Fruit fly (Drosophila melanogaster) whole organism: ENCODE measurements around the gene CG8159.

ENCODE experiments used
- CG8478 ChIP-seq: fragments of >200 bp; optimal IDR thresholded peaks from 2 replicates; lab custom pipeline; 2018; ENCODE audit warnings: inconsistent platforms
- Dll ChIP-seq: fragments of >200 bp; optimal IDR thresholded peaks from 2 replicates; lab custom pipeline; 2017
- EcR ChIP-seq, 2 experiments: fragments of >200 bp; optimal IDR thresholded peaks; 2 replicates each; lab custom pipeline; 2017; ENCODE audit warnings: missing biosample characterization in 2 of 2, missing genetic modification characterization in 2 of 2, missing genetic modification reagents in 2 of 2
- pan ChIP-seq: fragments of >200 bp; optimal IDR thresholded peaks from 2 replicates; lab custom pipeline; 2017
- psq ChIP-seq: fragments of >200 bp; optimal IDR thresholded peaks from 2 replicates; lab custom pipeline; 2017
- usp ChIP-seq: fragments of >200 bp; optimal IDR thresholded peaks from 2 replicates; lab custom pipeline; 2017; ENCODE audit warnings: missing biosample characterization, missing genetic modification characterization, mixed read lengths

DNA sequence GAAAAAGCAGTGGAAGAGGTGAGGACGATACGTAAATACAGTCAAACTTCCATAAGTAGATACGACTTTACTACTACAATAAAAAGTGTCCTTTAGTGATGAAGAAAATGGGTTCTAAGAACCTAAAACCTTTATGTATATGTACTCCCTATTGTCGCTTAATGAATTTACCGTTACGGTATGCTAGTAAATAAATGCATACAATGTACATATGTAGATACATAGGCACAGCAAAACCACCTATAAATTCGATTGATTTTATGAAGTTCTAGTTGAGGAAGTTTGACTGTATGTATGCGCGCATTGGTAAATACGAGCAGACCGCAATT, 10.1 kb upstream of the CG8159 start:
- no peak for TF ChIP-seq pan (lab: Kevin White, UChicago)
- TF ChIP-seq psq, result no peak
- no peak for TF ChIP-seq EcR (GFP tag; optimal IDR thresholded peaks at IDR 0.05; lab: Kevin White, UChicago)
- no peak for TF ChIP-seq CG8478 (lab: Kevin White, UChicago)
- no peak for TF ChIP-seq usp
- no peak for TF ChIP-seq Dll
